Worm (Caenorhabditis elegans) whole organism, L3 larva: ENCODE data around the gene W02H3.1.

Experiments
- R02D3.7 ChIP-seq: fragments of 150-350 bp; optimal IDR thresholded peaks from 2 replicates; lab custom pipeline; 2014; ENCODE audit warnings: missing biosample characterization, missing genetic modification characterization
- ZK546.5 ChIP-seq: sonication (generic microtip); optimal IDR thresholded peaks from 2 replicates; lab custom pipeline; 2017; ENCODE audit warnings: missing biosample characterization, missing genetic modification characterization
- aly-2 ChIP-seq: fragments of 150-350 bp; optimal IDR thresholded peaks from 2 replicates; lab custom pipeline; 2014; ENCODE audit warnings: missing biosample characterization, missing genetic modification characterization
- ama-1 ChIP-seq: fragments of 150-350 bp; optimal IDR thresholded peaks from 2 replicates; lab custom pipeline; 2018
- ceh-16 ChIP-seq: sonication (generic microtip); optimal IDR thresholded peaks from 2 replicates; lab custom pipeline; 2017; ENCODE audit warnings: missing biosample characterization, missing genetic modification characterization
- ceh-28 ChIP-seq: fragments of 150-350 bp; optimal IDR thresholded peaks from 2 replicates; lab custom pipeline; 2014; ENCODE audit warnings: missing biosample characterization, missing genetic modification reagents, missing genetic modification characterization
- ceh-82 ChIP-seq: fragments of 150-350 bp; optimal IDR thresholded peaks from 2 replicates; lab custom pipeline; 2014; ENCODE audit warnings: missing biosample characterization, missing genetic modification characterization
- ceh-9 ChIP-seq: sonication (generic microtip); optimal IDR thresholded peaks from 2 replicates; lab custom pipeline; 2018; ENCODE audit warnings: missing biosample characterization, missing genetic modification characterization
- daf-12 ChIP-seq: fragments of 150-350 bp; optimal IDR thresholded peaks from 2 replicates; lab custom pipeline; 2014; ENCODE audit warnings: missing biosample characterization, missing genetic modification reagents, missing genetic modification characterization
- egl-27 ChIP-seq: sonication (generic microtip); optimal IDR thresholded peaks from 4 replicates; lab custom pipeline; 2017; ENCODE audit warnings: missing biosample characterization, missing genetic modification reagents, missing genetic modification characterization
- egl-5 ChIP-seq: fragments of 150-350 bp; optimal IDR thresholded peaks from 2 replicates; lab custom pipeline; 2017; ENCODE audit warnings: missing biosample characterization, missing genetic modification reagents, missing genetic modification characterization, inconsistent platforms
- elt-1 ChIP-seq: fragments of 150-350 bp; optimal IDR thresholded peaks from 2 replicates; lab custom pipeline; 2014; ENCODE audit warnings: missing biosample characterization, missing genetic modification characterization
- elt-2 ChIP-seq: sonication (generic microtip); optimal IDR thresholded peaks from 2 replicates; lab custom pipeline; 2016; ENCODE audit warnings: missing genetic modification reagents, mild to moderate bottlenecking, missing genetic modification characterization, missing compliant biosample characterization
- elt-3 ChIP-seq, 3 experiments: fragments of 150-350 bp in 1 of 3; sonication (generic microtip) in 2 of 3; optimal IDR thresholded peaks; 2 replicates in 2 of 3; 4 replicates in 1 of 3; lab custom pipeline; 2014 to 2017; ENCODE audit warnings: missing biosample characterization in 3 of 3, missing genetic modification characterization in 3 of 3
- eor-1 ChIP-seq, 2 experiments: fragments of 150-350 bp; optimal IDR thresholded peaks; 2 replicates each; lab custom pipeline; 2014 to 2018; ENCODE audit warnings: missing biosample characterization in 2 of 2, missing genetic modification characterization in 2 of 2
- fkh-10 ChIP-seq: sonication (generic microtip); optimal IDR thresholded peaks from 2 replicates; lab custom pipeline; 2017; ENCODE audit warnings: missing biosample characterization, missing genetic modification reagents, missing genetic modification characterization
- fkh-2 ChIP-seq: fragments of 150-350 bp; optimal IDR thresholded peaks from 2 replicates; lab custom pipeline; 2014; ENCODE audit warnings: missing biosample characterization, missing genetic modification reagents, missing genetic modification characterization
- fos-1 ChIP-seq: fragments of 150-350 bp; optimal IDR thresholded peaks from 2 replicates; lab custom pipeline; 2014; ENCODE audit warnings: missing biosample characterization, missing genetic modification characterization
- hmg-11 ChIP-seq: sonication (generic microtip); optimal IDR thresholded peaks from 2 replicates; lab custom pipeline; 2016; ENCODE audit warnings: missing genetic modification characterization, missing compliant biosample characterization
- jun-1 ChIP-seq: fragments of 150-350 bp; optimal IDR thresholded peaks from 2 replicates; lab custom pipeline; 2014; ENCODE audit warnings: missing biosample characterization, missing genetic modification reagents, missing genetic modification characterization
- lin-15B ChIP-seq: fragments of 150-350 bp; optimal IDR thresholded peaks from 2 replicates; lab custom pipeline; 2014; ENCODE audit warnings: missing biosample characterization, missing genetic modification characterization
- lin-39 ChIP-seq: fragments of 150-350 bp; optimal IDR thresholded peaks from 2 replicates; lab custom pipeline; 2018; ENCODE audit warnings: missing biosample characterization, missing genetic modification reagents, missing genetic modification characterization
- lsy-12 ChIP-seq: sonication (generic microtip); optimal IDR thresholded peaks from 2 replicates; lab custom pipeline; 2016; ENCODE audit warnings: mild to moderate bottlenecking, missing genetic modification characterization, missing compliant biosample characterization
- mdl-1 ChIP-seq: fragments of 150-350 bp; optimal IDR thresholded peaks from 2 replicates; lab custom pipeline; 2014; ENCODE audit warnings: missing biosample characterization, missing genetic modification characterization
- mml-1 ChIP-seq: fragments of 150-350 bp; sonication (generic microtip); optimal IDR thresholded peaks from 3 replicates; lab custom pipeline; 2014; ENCODE audit warnings: missing biosample characterization, missing genetic modification characterization
- nfya-1 ChIP-seq: sonication (generic microtip); optimal IDR thresholded peaks from 2 replicates; lab custom pipeline; 2017; ENCODE audit warnings: missing genetic modification characterization, mild to moderate bottlenecking, missing compliant biosample characterization, antibody characterized with exemption, moderate library complexity; ENCODE audit not compliant: insufficient read depth
- nhr-11 ChIP-seq: fragments of 150-350 bp; optimal IDR thresholded peaks from 2 replicates; lab custom pipeline; 2014; ENCODE audit warnings: missing biosample characterization, missing genetic modification characterization
- nhr-12 ChIP-seq: fragments of 150-350 bp; optimal IDR thresholded peaks from 2 replicates; lab custom pipeline; 2014; ENCODE audit warnings: missing biosample characterization, missing genetic modification characterization
- nhr-23 ChIP-seq: fragments of 150-350 bp; optimal IDR thresholded peaks from 2 replicates; lab custom pipeline; 2014; ENCODE audit warnings: missing biosample characterization, missing genetic modification reagents, missing genetic modification characterization
- nhr-237 ChIP-seq: fragments of 150-350 bp; optimal IDR thresholded peaks from 2 replicates; lab custom pipeline; 2014; ENCODE audit warnings: missing biosample characterization, missing genetic modification characterization
- nhr-25 ChIP-seq: sonication (generic microtip); optimal IDR thresholded peaks from 2 replicates; lab custom pipeline; 2017; ENCODE audit warnings: missing biosample characterization, missing genetic modification characterization
- nhr-28 ChIP-seq: fragments of 150-350 bp; optimal IDR thresholded peaks from 2 replicates; lab custom pipeline; 2014; ENCODE audit warnings: missing biosample characterization, missing genetic modification characterization
- nhr-43 ChIP-seq: sonication (generic microtip); optimal IDR thresholded peaks from 2 replicates; lab custom pipeline; 2016; ENCODE audit warnings: mild to moderate bottlenecking, missing genetic modification characterization, missing compliant biosample characterization; ENCODE audit not compliant: poor library complexity, severe bottlenecking
- nhr-67 ChIP-seq: fragments of 150-350 bp; optimal IDR thresholded peaks from 2 replicates; lab custom pipeline; 2014; ENCODE audit warnings: missing biosample characterization, missing genetic modification characterization
- nhr-76 ChIP-seq: fragments of 150-350 bp; sonication (generic microtip); optimal IDR thresholded peaks from 5 replicates; lab custom pipeline; 2014; ENCODE audit warnings: missing biosample characterization, missing genetic modification characterization
- nhr-77 ChIP-seq: fragments of 150-350 bp; optimal IDR thresholded peaks from 2 replicates; lab custom pipeline; 2014; ENCODE audit warnings: missing biosample characterization, missing genetic modification characterization
- pha-4 ChIP-seq: fragments of 150-350 bp; optimal IDR thresholded peaks from 2 replicates; lab custom pipeline; 2014; ENCODE audit warnings: missing biosample characterization, missing genetic modification reagents, missing genetic modification characterization
- pqm-1 ChIP-seq: fragments of 150-350 bp; optimal IDR thresholded peaks from 2 replicates; lab custom pipeline; 2017; ENCODE audit warnings: missing biosample characterization, missing genetic modification characterization, inconsistent platforms
- sea-2 ChIP-seq: fragments of 150-350 bp; sonication (generic microtip); optimal IDR thresholded peaks from 4 replicates; lab custom pipeline; 2014; ENCODE audit warnings: missing biosample characterization, missing genetic modification reagents, missing genetic modification characterization
- skn-1 ChIP-seq: fragments of 150-350 bp; optimal IDR thresholded peaks from 2 replicates; lab custom pipeline; 2014; ENCODE audit warnings: missing biosample characterization, missing genetic modification characterization
- snpc-4 ChIP-seq: fragments of 150-350 bp; optimal IDR thresholded peaks from 2 replicates; lab custom pipeline; 2014; ENCODE audit warnings: missing biosample characterization, missing genetic modification characterization
- tbx-2 ChIP-seq: sonication (generic microtip); optimal IDR thresholded peaks from 2 replicates; lab custom pipeline; 2016; ENCODE audit warnings: mild to moderate bottlenecking, missing genetic modification characterization, missing compliant biosample characterization
- unc-39 ChIP-seq: sonication (generic microtip); optimal IDR thresholded peaks from 4 replicates; lab custom pipeline; 2017; ENCODE audit warnings: missing biosample characterization, missing genetic modification characterization
- unc-62 ChIP-seq: fragments of 150-350 bp; sonication (generic microtip); optimal IDR thresholded peaks from 4 replicates; lab custom pipeline; 2014; ENCODE audit warnings: missing biosample characterization, missing genetic modification reagents, missing genetic modification characterization
- zag-1 ChIP-seq: fragments of 150-350 bp; optimal IDR thresholded peaks from 2 replicates; lab custom pipeline; 2014; ENCODE audit warnings: missing biosample characterization, missing genetic modification characterization
- ztf-11 ChIP-seq: fragments of 150-350 bp; optimal IDR thresholded peaks from 2 replicates; lab custom pipeline; 2014; ENCODE audit warnings: missing biosample characterization, missing genetic modification characterization
- ztf-4 ChIP-seq: fragments of 150-350 bp; optimal IDR thresholded peaks from 2 replicates; lab custom pipeline; 2014; ENCODE audit warnings: missing biosample characterization, missing genetic modification characterization

W02H3.1 gene

ce11 chrX:11095480-11095879, 9.8 kb downstream of the W02H3.1 start (continued):
- TF ChIP-seq elt-3 (tag; optimal IDR thresholded peaks at IDR 0.05; lab: Kevin White, UChicago) (peak in 1 of 3 experiments; percentile 58), aly-2 (tag; lab: Kevin White, UChicago) (no peak), pha-4 (tag; lab: Kevin White, UChicago) (peak; percentile 47), nhr-11 (tag; lab: Kevin White, UChicago) (no peak), nfya-1 (peak; percentile 66), pqm-1 (tag; lab: Kevin White, UChicago) (peak; percentile 19), hmg-11 (peak; percentile 92), lsy-12 (tag; lab: Kevin White, UChicago) (peak; percentile 87), snpc-4 (no peak), unc-39 (no peak), R02D3.7 (tag; lab: Kevin White, UChicago) (peak; percentile 30), fos-1 (tag; lab: Kevin White, UChicago) (peak; percentile 2), ceh-9 (tag; lab: Kevin White, UChicago) (no peak), elt-2 (tag; lab: Kevin White, UChicago) (peak; percentile 46), ceh-28 (peak; percentile 67), skn-1 (tag; lab: Kevin White, UChicago) (peak; percentile 65), nhr-77 (peak; percentile 63), lin-39 (tag; lab: Kevin White, UChicago) (peak; percentile 76), nhr-67 (tag; lab: Kevin White, UChicago) (no peak), ama-1 (no peak)
- TF ChIP-seq, all 47 proteins: peak for 23

ce11 chrX:11093985-11094593, 11.2 kb downstream of the W02H3.1 start:
- TF ChIP-seq snpc-4 (peak; percentile 95), ama-1 (no peak), egl-5 (peak; percentile 100), elt-1 (tag; lab: Kevin White, UChicago) (peak; percentile 75), nhr-77 (peak; percentile 100), nhr-12 (tag; lab: Kevin White, UChicago) (peak; percentile 58), nhr-11 (tag; lab: Kevin White, UChicago) (peak; percentile 99), mml-1 (tag; lab: Kevin White, UChicago) (no peak), skn-1 (tag; lab: Kevin White, UChicago) (peak; percentile 98), egl-27 (tag; lab: Kevin White, UChicago) (peak; percentile 98), nhr-237 (tag; lab: Kevin White, UChicago) (peak; percentile 100), lin-15B (tag; lab: Kevin White, UChicago) (peak; percentile 56), eor-1 (tag; optimal IDR thresholded peaks at IDR 0.05; lab: Kevin White, UChicago) (peak in 1 of 2 experiments; percentile 87), unc-39 (peak; percentile 75), fkh-10 (peak; percentile 98), ceh-9 (tag; lab: Kevin White, UChicago) (peak; percentile 97), lin-39 (tag; lab: Kevin White, UChicago) (peak; percentile 99), nhr-28 (tag; lab: Kevin White, UChicago) (peak; percentile 99), sea-2 (GFP tag; lab: Kevin White, UChicago) (peak; percentile 32), jun-1 (tag; lab: Kevin White, UChicago) (peak; percentile 100), ceh-16 (tag; lab: Kevin White, UChicago) (peak; percentile 88), elt-3 (tag; optimal IDR thresholded peaks at IDR 0.05; lab: Kevin White, UChicago) (peak; percentile 98 to 100 (median 100)), pqm-1 (tag; lab: Kevin White, UChicago) (peak; percentile 92), elt-2 (tag; lab: Kevin White, UChicago) (peak; percentile 90), unc-62 (peak; percentile 99), pha-4 (tag; lab: Kevin White, UChicago) (peak; percentile 99), daf-12 (tag; lab: Kevin White, UChicago) (peak; percentile 100), tbx-2 (tag; lab: Kevin White, UChicago) (peak; percentile 99), lsy-12 (tag; lab: Kevin White, UChicago) (peak; percentile 99), ztf-11 (tag; lab: Kevin White, UChicago) (peak; percentile 79), ZK546.5 (tag; lab: Kevin White, UChicago) (peak; percentile 77), fos-1 (tag; lab: Kevin White, UChicago) (peak; percentile 98), nhr-76 (tag; lab: Kevin White, UChicago) (peak; percentile 93), hmg-11 (peak; percentile 99), nhr-43 (tag; lab: Kevin White, UChicago) (peak; percentile 99), R02D3.7 (tag; lab: Kevin White, UChicago) (peak; percentile 97), nhr-25 (peak; percentile 99), nfya-1 (peak; percentile 98), zag-1 (tag; lab: Kevin White, UChicago) (peak; percentile 99), ceh-82 (peak; percentile 100), mdl-1 (peak; percentile 91), ceh-28 (peak; percentile 100), nhr-67 (tag; lab: Kevin White, UChicago) (peak; percentile 77), fkh-2 (tag; lab: Kevin White, UChicago) (peak; percentile 99), nhr-23 (peak; percentile 100), aly-2 (tag; lab: Kevin White, UChicago) (peak; percentile 99), ztf-4 (peak; percentile 94)
- TF ChIP-seq, all 47 proteins: peak for 45
